Worm (Caenorhabditis elegans): ENCODE measurements around the gene rexd-1.

ce11 chrIII:1814285-1814684 lies 20.0 kb upstream of the rexd-1 start:
- TF ChIP-seq ama-1 (optimal IDR thresholded peaks at IDR 0.05) = no peak
- no peak for TF ChIP-seq F13C5.2 (tag; optimal IDR thresholded peaks at IDR 0.05)
- TF ChIP-seq sea-1 (GFP tag; conservative IDR thresholded peaks at IDR 0.05) = no peak
- no peak for TF ChIP-seq ceh-36 (tag; optimal IDR thresholded peaks at IDR 0.05)
- TF ChIP-seq aly-1 (tag; optimal IDR thresholded peaks at IDR 0.05) = no peak
- no peak for TF ChIP-seq ceh-13 (GFP tag; optimal IDR thresholded peaks at IDR 0.05)
